Fruit fly (Drosophila melanogaster): ENCODE results near the gene CG33223.
A peak's percentile ranks its signal among the peaks of the same experiment; 100 is the strongest.

CG33223 gene

dm6 chrX:8444883-8445572 is 38.7 kb downstream of the CG33223 start (continued):
- TF ChIP-seq hth (optimal IDR thresholded peaks at IDR 0.05) (no peak), TFAM (GFP tag; optimal IDR thresholded peaks at IDR 0.05) (no peak), Poxn (GFP tag; IDR thresholded peaks at IDR 0.05) (no peak), aop (GFP tag; IDR thresholded peaks at IDR 0.05) (no peak), CG12155 (GFP tag; optimal IDR thresholded peaks at IDR 0.05) (peak; percentile 2), NK7.1 (GFP tag; optimal IDR thresholded peaks at IDR 0.05) (no peak), Jarid2 (GFP tag; optimal IDR thresholded peaks at IDR 0.05) (no peak), CG6765 (GFP tag; optimal IDR thresholded peaks at IDR 0.05) (no peak), nerfin-1 (tag; optimal IDR thresholded peaks at IDR 0.05) (peak; percentile 54), corto (GFP tag; optimal IDR thresholded peaks at IDR 0.05) (no peak), CG8388 (GFP tag; optimal IDR thresholded peaks at IDR 0.05) (peak; percentile 72), CG6791 (GFP tag; IDR thresholded peaks at IDR 0.05; ENCODE audit: partially characterized antibody) (no peak), pho (GFP tag; optimal IDR thresholded peaks at IDR 0.05) (no peak), C15 (GFP tag; IDR thresholded peaks at IDR 0.05) (no peak), oc (tag; optimal IDR thresholded peaks at IDR 0.05) (peak; percentile 14), CG2120 (GFP tag; optimal IDR thresholded peaks at IDR 0.05) (peak; percentile 37), D (optimal IDR thresholded peaks at IDR 0.05) (no peak), D (GFP tag; optimal IDR thresholded peaks at IDR 0.05) (no peak), Asciz (GFP tag; optimal IDR thresholded peaks at IDR 0.05) (no peak), CG3281 (GFP tag; optimal IDR thresholded peaks at IDR 0.05) (peak; percentile 24), Eip74EF (GFP tag; optimal IDR thresholded peaks at IDR 0.05) (no peak), peb (GFP tag; IDR thresholded peaks at IDR 0.05) (no peak), CG12071 (GFP tag; optimal IDR thresholded peaks at IDR 0.05) (no peak), run (tag; optimal IDR thresholded peaks at IDR 0.05) (no peak), Ets97D (GFP tag; optimal IDR thresholded peaks at IDR 0.05) (no peak), Kr (GFP tag; optimal IDR thresholded peaks at IDR 0.05) (no peak), Lhr (GFP tag; optimal IDR thresholded peaks at IDR 0.05) (no peak), tup (GFP tag; optimal IDR thresholded peaks at IDR 0.05) (no peak), CG14014 (GFP tag; IDR thresholded peaks at IDR 0.05) (no peak), stc (GFP tag; IDR thresholded peaks at IDR 0.05) (peak; percentile 65), CG13296 (GFP tag; optimal IDR thresholded peaks at IDR 0.05) (no peak), crc (GFP tag; optimal IDR thresholded peaks at IDR 0.05) (no peak), prd (optimal IDR thresholded peaks at IDR 0.05) (no peak), prd (GFP tag; IDR thresholded peaks at IDR 0.05) (peak; percentile 66), NC2α (GFP tag; optimal IDR thresholded peaks at IDR 0.05) (no peak), knrl (GFP tag; IDR thresholded peaks at IDR 0.05; ENCODE audit: partially characterized antibody) (no peak), her (GFP tag; optimal IDR thresholded peaks at IDR 0.05) (no peak), Mad (GFP tag; optimal IDR thresholded peaks at IDR 0.05) (no peak), usp (GFP tag; optimal IDR thresholded peaks at IDR 0.05) (no peak), Xrp1 (GFP tag; IDR thresholded peaks at IDR 0.05) (peak; percentile 66), CG9437 (GFP tag; optimal IDR thresholded peaks at IDR 0.05) (peak; percentile 54), Elba2 (GFP tag; optimal IDR thresholded peaks at IDR 0.05) (no peak), scrt (GFP tag; optimal IDR thresholded peaks at IDR 0.05) (no peak), D19A (tag; optimal IDR thresholded peaks at IDR 0.05) (peak; percentile 77), vnd (GFP tag; IDR thresholded peaks at IDR 0.05; ENCODE audit: partially characterized antibody) (peak; percentile 39; the same call in 2 of the 3 replicates), wdn (GFP tag; IDR thresholded peaks at IDR 0.05) (no peak), Hr39 (optimal IDR thresholded peaks at IDR 0.05) (no peak), pb (GFP tag; optimal IDR thresholded peaks at IDR 0.05) (no peak), repo (GFP tag; optimal IDR thresholded peaks at IDR 0.05) (no peak), Ets65A (GFP tag) (no peak), bsh (GFP tag; optimal IDR thresholded peaks at IDR 0.05) (peak in 1 of 2 experiments; percentile 74)
